Fruit fly (Drosophila melanogaster): Measurements from ENCODE around the gene snz.

Gene snz

DNA sequence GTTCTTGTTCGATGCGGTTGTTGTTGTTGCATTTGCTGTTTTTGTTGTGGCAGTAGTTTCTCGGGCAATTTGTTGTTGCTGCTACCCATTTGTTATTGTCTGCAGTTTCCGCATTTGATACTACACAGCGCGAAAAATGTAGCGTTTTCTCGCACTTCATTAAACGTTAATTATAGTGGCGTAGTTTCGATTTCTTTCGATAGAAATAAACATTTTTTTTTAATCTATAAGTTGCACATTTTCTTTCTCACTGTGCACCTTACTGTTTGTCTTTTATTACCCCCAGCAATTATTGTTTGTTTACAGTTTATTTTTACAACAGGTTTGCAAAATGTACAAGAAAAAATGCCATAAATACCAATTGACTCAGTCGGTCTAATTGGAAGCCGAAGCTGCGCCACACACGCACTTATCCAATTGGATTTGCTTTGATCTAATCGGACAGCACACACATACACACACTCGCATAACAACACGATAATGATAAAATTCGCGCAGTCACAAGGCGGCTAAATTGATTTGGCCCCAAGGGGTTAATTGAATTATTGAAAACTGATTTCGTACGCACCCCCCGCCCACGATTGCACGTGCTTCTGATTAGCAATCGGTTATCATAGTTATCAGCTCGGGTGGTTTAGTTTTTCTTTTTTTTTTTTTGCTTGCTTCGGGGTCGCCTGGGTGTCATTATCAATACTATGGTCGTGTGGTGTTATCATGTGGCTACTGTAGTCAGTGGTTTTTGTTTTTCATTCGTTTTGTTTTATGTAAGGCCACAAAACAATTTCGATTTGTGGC is 54.1 kb downstream of the snz start:
- peak; percentile 23 for TF ChIP-seq CG8301 (tag; optimal IDR thresholded peaks at IDR 0.05)
- TF ChIP-seq Ets98B (GFP tag; IDR thresholded peaks at IDR 0.05): peak; percentile 54; the same call in 1 of the 2 replicates
- TF ChIP-seq CG12605 (GFP tag; IDR thresholded peaks at IDR 0.05): no peak
- TF ChIP-seq rn (GFP tag; IDR thresholded peaks at IDR 0.05): 0 out of 2 replicates have a peak, but pooled peaks have one; percentile 24
- TF ChIP-seq CG14655 (GFP tag; optimal IDR thresholded peaks at IDR 0.05): no peak
- TF ChIP-seq CG17806 (tag; optimal IDR thresholded peaks at IDR 0.05): no peak
- TF ChIP-seq CG8159 (tag; optimal IDR thresholded peaks at IDR 0.05): no peak
- peak; percentile 59; the same call in 1 of the 3 replicates for TF ChIP-seq fd96Ca (GFP tag; IDR thresholded peaks at IDR 0.05)
- peak; percentile 42; the same call in 1 of the 2 replicates for TF ChIP-seq CG32121 (GFP tag; IDR thresholded peaks at IDR 0.05)
- peak; percentile 73 for TF ChIP-seq CG4496 (GFP tag; IDR thresholded peaks at IDR 0.05)
- TF ChIP-seq EcR (GFP tag; optimal IDR thresholded peaks at IDR 0.05): no peak

DNA sequence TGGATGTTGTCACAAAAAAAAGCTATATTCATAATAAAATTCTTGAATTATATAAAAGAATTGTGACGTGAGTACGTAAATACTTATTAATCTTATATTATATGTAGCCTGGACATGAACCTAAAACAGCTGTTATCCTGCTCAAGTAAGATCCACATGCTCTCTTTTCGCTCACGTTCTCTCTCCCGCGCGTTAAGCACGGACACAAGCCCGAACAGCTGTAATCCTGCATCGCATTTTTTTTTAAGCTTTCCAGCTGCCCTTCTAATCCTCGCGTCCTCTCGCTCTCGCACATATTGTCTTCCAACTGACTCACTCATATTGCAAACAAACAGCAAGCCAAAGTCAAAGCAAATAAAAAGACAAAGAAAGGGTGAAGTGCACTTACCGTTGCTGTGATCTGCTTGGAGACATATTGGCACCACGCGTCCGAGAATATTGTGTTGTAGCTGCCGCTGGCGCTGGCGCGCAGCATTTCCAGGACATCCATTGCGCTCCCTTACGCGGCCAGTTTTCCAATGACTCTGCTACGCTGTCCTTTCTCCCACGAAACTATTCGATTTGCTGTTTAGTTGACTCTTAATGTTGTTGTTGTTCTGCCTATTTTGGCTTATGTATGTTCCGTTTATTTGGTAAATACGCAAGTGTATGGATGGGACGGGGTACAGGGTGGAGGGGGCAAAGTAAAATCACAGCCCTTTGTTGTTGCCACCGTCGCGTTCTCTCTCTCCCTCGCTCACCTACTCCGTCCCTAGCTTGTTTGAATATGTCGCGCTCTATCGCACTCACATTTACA is 55.4 kb downstream of the snz start:
- 0 out of 3 replicates have a peak, but pooled peaks have one; percentile 13 for TF ChIP-seq CG4496 (GFP tag; IDR thresholded peaks at IDR 0.05)
- TF ChIP-seq Ets98B (GFP tag; IDR thresholded peaks at IDR 0.05): no peak
- TF ChIP-seq CG8159 (tag; optimal IDR thresholded peaks at IDR 0.05): no peak
- TF ChIP-seq CG32121 (GFP tag; IDR thresholded peaks at IDR 0.05): 0 out of 2 replicates have a peak, but pooled peaks have one; percentile 30
- TF ChIP-seq CG13204 (GFP tag; optimal IDR thresholded peaks at IDR 0.05): peak; percentile 11
- TF ChIP-seq gl (tag; optimal IDR thresholded peaks at IDR 0.05): no peak
- TF ChIP-seq D1 (tag; optimal IDR thresholded peaks at IDR 0.05): peak; percentile 26
- no peak for TF ChIP-seq CG9948 (tag; optimal IDR thresholded peaks at IDR 0.05)
- no peak for TF ChIP-seq CG14655 (GFP tag; optimal IDR thresholded peaks at IDR 0.05)

DNA sequence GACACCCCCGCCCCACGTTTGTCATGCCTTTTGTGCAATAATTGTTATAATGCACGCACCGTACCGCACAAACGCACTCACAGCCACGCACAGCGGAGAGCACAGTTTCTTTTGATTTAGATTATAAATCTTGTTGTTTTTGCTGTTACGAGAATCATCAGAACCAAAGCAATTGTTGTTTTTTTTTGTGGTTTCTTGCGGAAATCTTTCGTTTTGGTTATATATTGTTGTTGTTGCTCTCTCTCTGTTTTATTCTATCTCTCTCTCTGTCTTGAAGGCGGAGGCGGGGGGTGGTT is 55.9 kb downstream of the snz start:
- TF ChIP-seq Pif1B (GFP tag; optimal IDR thresholded peaks at IDR 0.05): no peak
- no peak for TF ChIP-seq EcR (GFP tag; optimal IDR thresholded peaks at IDR 0.05)

Measured in whole organism, pupa.